Fruit fly (Drosophila melanogaster) whole organism, embryonic: ENCODE results near the gene zuc.

ENCODE experiments used
- CG6272 ChIP-seq: fragments of 200-800 bp; sonication (Bioruptor generic); IDR thresholded peaks from 2 replicates; pipeline ENCODE4 v1.3.6; 2022; ENCODE audit warnings: missing biosample characterization, missing genetic modification characterization
- repo ChIP-seq: fragments of 200-800 bp; sonication (Bioruptor generic); optimal IDR thresholded peaks from 2 replicates; lab custom pipeline; 2016; ENCODE audit warnings: missing biosample characterization, missing genetic modification characterization
- stc ChIP-seq: fragments of 200-800 bp; sonication (Bioruptor generic); IDR thresholded peaks from 2 replicates; pipeline ENCODE4 v1.3.6; 2022; ENCODE audit warnings: missing biosample characterization, missing genetic modification characterization

DNA sequence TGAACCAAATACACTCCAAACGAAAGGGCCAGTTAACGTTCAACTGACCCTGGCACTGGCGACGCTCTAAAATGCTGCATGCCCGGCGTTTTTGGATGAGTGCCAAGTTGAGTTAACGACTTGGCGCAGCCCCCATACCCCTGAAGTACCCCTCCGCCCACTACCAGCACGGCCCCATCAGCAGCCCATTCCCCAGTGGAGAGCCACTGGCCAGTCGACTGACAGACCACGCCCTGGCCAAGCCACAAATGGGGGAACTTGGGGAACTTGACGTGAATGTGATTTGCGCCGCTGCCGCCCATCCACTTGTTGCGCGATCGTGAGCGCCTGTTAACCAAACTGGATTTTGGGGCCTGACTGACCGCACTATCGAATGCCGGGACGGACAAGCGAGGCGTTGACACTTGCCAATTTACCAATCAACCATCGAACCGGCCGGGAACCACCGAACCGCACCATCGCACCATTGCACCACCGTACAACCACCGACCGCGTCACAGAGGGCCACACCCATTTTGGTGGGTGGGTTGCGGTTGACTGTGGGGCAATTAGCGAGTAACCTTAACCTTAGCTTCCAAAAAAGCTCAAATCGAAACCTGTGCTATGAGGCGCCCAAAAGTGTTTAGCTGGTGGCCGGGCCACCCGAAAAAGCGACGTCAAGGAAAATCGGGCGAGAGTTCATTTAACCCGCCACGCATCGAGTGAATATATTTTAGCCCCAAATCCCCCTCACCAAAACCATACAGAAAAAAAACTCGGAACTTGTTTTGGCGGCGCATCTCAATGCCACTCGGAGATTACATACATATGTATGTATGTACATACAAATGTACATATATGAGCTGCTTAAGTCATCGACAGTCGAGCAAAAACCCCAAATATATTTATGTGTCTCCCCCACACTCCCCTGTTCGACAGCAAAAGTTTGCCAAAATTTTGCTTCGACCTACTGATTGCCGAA lies 16.0 kb upstream of the zuc start:
- no peak for TF ChIP-seq stc (GFP tag; lab: Robert Waterston, UW)
- TF ChIP-seq CG6272 (GFP tag; lab: Robert Waterston, UW), result no peak
- TF ChIP-seq repo (GFP tag; lab: Kevin White, UChicago), result no peak
